Worm (Caenorhabditis elegans): ENCODE results near the gene srh-55.

DNA sequence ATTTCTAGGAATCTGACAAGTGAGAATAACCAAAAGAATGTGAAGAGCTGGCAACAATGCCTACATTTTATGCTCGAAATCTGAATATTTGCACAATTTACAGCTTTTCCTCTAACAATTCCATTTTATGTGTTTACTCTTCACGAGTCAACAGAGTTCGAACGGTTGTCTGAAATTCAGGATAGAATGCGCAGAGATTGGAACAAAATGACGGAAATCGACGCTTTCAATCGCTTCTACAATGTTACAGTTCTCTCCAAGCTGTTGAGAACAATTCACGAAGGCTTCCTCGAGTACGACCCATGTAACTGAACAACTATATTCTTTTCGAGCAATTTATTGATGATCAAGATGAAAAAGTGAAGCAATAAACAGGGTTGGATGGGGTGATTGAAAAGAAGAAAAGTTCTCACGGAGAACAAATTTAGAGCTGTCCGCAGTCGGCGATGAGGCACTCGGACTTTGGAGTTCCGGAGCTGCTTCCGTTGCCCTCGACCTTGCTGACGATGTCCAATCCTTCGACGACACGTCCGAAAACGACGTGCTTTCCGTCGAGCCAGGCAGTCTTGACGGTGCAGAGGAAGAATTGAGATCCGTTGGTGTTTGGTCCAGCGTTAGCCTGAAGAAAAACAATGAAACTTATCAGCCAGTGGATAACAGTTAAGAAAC lies 33.0 kb downstream of the srh-55 start, which contains the start of gene Y75B12B.3:
- TF ChIP-seq elt-3 (tag; optimal IDR thresholded peaks at IDR 0.05), result no peak
- no peak for TF ChIP-seq unc-62 (GFP tag; optimal IDR thresholded peaks at IDR 0.05)
- no peak for TF ChIP-seq egl-27 (tag; optimal IDR thresholded peaks at IDR 0.05)
- TF ChIP-seq unc-39 (tag; optimal IDR thresholded peaks at IDR 0.05), result no peak
- TF ChIP-seq elt-1 (tag; optimal IDR thresholded peaks at IDR 0.05), result no peak
- TF ChIP-seq nhr-237 (tag; optimal IDR thresholded peaks at IDR 0.05), result no peak
- TF ChIP-seq blmp-1 (tag; optimal IDR thresholded peaks at IDR 0.05; ENCODE audit: insufficient read depth), result no peak
- no peak for TF ChIP-seq nhr-11 (tag; optimal IDR thresholded peaks at IDR 0.05)
- no peak for TF ChIP-seq ZK546.5 (tag; optimal IDR thresholded peaks at IDR 0.05)
- TF ChIP-seq alr-1 (tag; optimal IDR thresholded peaks at IDR 0.05), result no peak

All from whole organism, L2 larva.